Worm (Caenorhabditis elegans) whole organism, L2 larva: ENCODE results near the gene abu-14.

Experiments
- C34F6.9 ChIP-seq: fragments of 150-350 bp; optimal IDR thresholded peaks from 2 replicates; lab custom pipeline; 2014; ENCODE audit warnings: missing biosample characterization, missing genetic modification characterization
- F13H6.1 ChIP-seq: sonication (generic microtip); optimal IDR thresholded peaks from 2 replicates; lab custom pipeline; 2016; ENCODE audit warnings: missing genetic modification characterization, missing compliant biosample characterization
- R02D3.7 ChIP-seq: fragments of 150-350 bp; optimal IDR thresholded peaks from 2 replicates; lab custom pipeline; 2014; ENCODE audit warnings: missing biosample characterization, missing genetic modification characterization
- Y55F3AM.14 ChIP-seq: fragments of 200-800 bp; sonication (Bioruptor generic); optimal IDR thresholded peaks from 2 replicates; lab custom pipeline; 2018; ENCODE audit warnings: mild to moderate bottlenecking, missing genetic modification characterization, missing compliant biosample characterization
- ZK546.5 ChIP-seq: sonication (generic microtip); optimal IDR thresholded peaks from 2 replicates; lab custom pipeline; 2017; ENCODE audit warnings: missing biosample characterization, missing genetic modification characterization
- aly-2 ChIP-seq: fragments of 150-350 bp; optimal IDR thresholded peaks from 2 replicates; lab custom pipeline; 2014; ENCODE audit warnings: missing biosample characterization, missing genetic modification characterization
- ceh-16 ChIP-seq: fragments of 150-350 bp; optimal IDR thresholded peaks from 2 replicates; lab custom pipeline; 2014; ENCODE audit warnings: missing biosample characterization, missing genetic modification characterization
- ceh-82 ChIP-seq: fragments of 150-350 bp; optimal IDR thresholded peaks from 2 replicates; lab custom pipeline; 2014; ENCODE audit warnings: missing biosample characterization, missing genetic modification characterization
- crh-2 ChIP-seq: sonication (generic microtip); optimal IDR thresholded peaks from 2 replicates; lab custom pipeline; 2017; ENCODE audit warnings: missing biosample characterization, missing genetic modification characterization
- egl-27 ChIP-seq: sonication (generic microtip); optimal IDR thresholded peaks from 3 replicates; lab custom pipeline; 2017; ENCODE audit warnings: missing biosample characterization, missing genetic modification reagents, missing genetic modification characterization
- elt-1 ChIP-seq: fragments of 150-350 bp; optimal IDR thresholded peaks from 2 replicates; lab custom pipeline; 2014; ENCODE audit warnings: missing biosample characterization, missing genetic modification characterization
- elt-3 ChIP-seq: sonication (generic microtip); optimal IDR thresholded peaks from 2 replicates; lab custom pipeline; 2017; ENCODE audit warnings: missing biosample characterization, missing genetic modification characterization
- fos-1 ChIP-seq: fragments of 150-350 bp; optimal IDR thresholded peaks from 2 replicates; lab custom pipeline; 2014; ENCODE audit warnings: missing biosample characterization, missing genetic modification characterization
- gmeb-1 ChIP-seq: fragments of 150-350 bp; optimal IDR thresholded peaks from 2 replicates; lab custom pipeline; 2014; ENCODE audit warnings: missing biosample characterization, missing genetic modification characterization
- lin-39 ChIP-seq: fragments of 150-350 bp; optimal IDR thresholded peaks from 2 replicates; lab custom pipeline; 2014; ENCODE audit warnings: missing biosample characterization, missing genetic modification reagents, missing genetic modification characterization
- lsy-2 ChIP-seq, 2 experiments: fragments of 150-350 bp in 1 of 2; sonication (generic microtip) in 1 of 2; optimal IDR thresholded peaks; 2 replicates each; lab custom pipeline; 2014 to 2017; ENCODE audit warnings: missing biosample characterization in 2 of 2, missing genetic modification characterization in 2 of 2
- mab-5 ChIP-seq: fragments of 150-350 bp; optimal IDR thresholded peaks from 2 replicates; lab custom pipeline; 2014; ENCODE audit warnings: missing biosample characterization, missing genetic modification characterization
- mbf-1 ChIP-seq: sonication (generic microtip); optimal IDR thresholded peaks from 2 replicates; lab custom pipeline; 2017; ENCODE audit warnings: missing biosample characterization, missing genetic modification characterization
- mdl-1 ChIP-seq, 2 experiments: fragments of 150-350 bp in 1 of 2; sonication (generic microtip) in 1 of 2; optimal IDR thresholded peaks; 2 replicates each; lab custom pipeline; 2017; ENCODE audit warnings: missing biosample characterization in 2 of 2, missing genetic modification characterization in 2 of 2
- nhr-10 ChIP-seq: sonication (generic microtip); optimal IDR thresholded peaks from 2 replicates; lab custom pipeline; 2017; ENCODE audit warnings: missing biosample characterization, missing genetic modification characterization
- nhr-129 ChIP-seq: fragments of 150-350 bp; optimal IDR thresholded peaks from 2 replicates; lab custom pipeline; 2014; ENCODE audit warnings: missing biosample characterization, missing genetic modification characterization
- nhr-237 ChIP-seq: fragments of 150-350 bp; optimal IDR thresholded peaks from 2 replicates; lab custom pipeline; 2014; ENCODE audit warnings: missing biosample characterization, missing genetic modification characterization
- nhr-6 ChIP-seq: fragments of 150-350 bp; optimal IDR thresholded peaks from 2 replicates; lab custom pipeline; 2014; ENCODE audit warnings: missing biosample characterization, missing genetic modification characterization
- nhr-77 ChIP-seq: fragments of 150-350 bp; optimal IDR thresholded peaks from 2 replicates; lab custom pipeline; 2014; ENCODE audit warnings: missing biosample characterization, missing genetic modification characterization
- sem-4 ChIP-seq: fragments of 150-350 bp; optimal IDR thresholded peaks from 2 replicates; lab custom pipeline; 2014; ENCODE audit warnings: missing biosample characterization, missing genetic modification reagents, missing genetic modification characterization
- skn-1 ChIP-seq: sonication (generic microtip); optimal IDR thresholded peaks from 2 replicates; lab custom pipeline; 2017; ENCODE audit warnings: missing biosample characterization, missing genetic modification characterization
- sma-3 ChIP-seq: sonication (generic microtip); optimal IDR thresholded peaks from 2 replicates; lab custom pipeline; 2016; ENCODE audit warnings: missing genetic modification reagents, missing genetic modification characterization, missing compliant biosample characterization
- sma-9 ChIP-seq, 2 experiments: fragments of 150-350 bp in 1 of 2; sonication (generic microtip) in 1 of 2; optimal IDR thresholded peaks; 2 replicates each; lab custom pipeline; 2014 to 2016; ENCODE audit warnings: missing genetic modification characterization in 2 of 2, mild to moderate bottlenecking in 1 of 2, missing biosample characterization in 1 of 2, missing compliant biosample characterization in 1 of 2, missing genetic modification reagents in 1 of 2, moderate library complexity in 1 of 2
- snpc-4 ChIP-seq: fragments of 150-350 bp; optimal IDR thresholded peaks from 2 replicates; lab custom pipeline; 2014; ENCODE audit warnings: missing biosample characterization, missing genetic modification characterization
- unc-55 ChIP-seq: fragments of 150-350 bp; sonication (generic microtip); optimal IDR thresholded peaks from 3 replicates; lab custom pipeline; 2014; ENCODE audit warnings: missing biosample characterization, missing genetic modification reagents, missing genetic modification characterization
- unc-62 ChIP-seq: fragments of 150-350 bp; optimal IDR thresholded peaks from 2 replicates; lab custom pipeline; 2014; ENCODE audit warnings: missing biosample characterization, missing genetic modification reagents, missing genetic modification characterization
- zag-1 ChIP-seq: fragments of 150-350 bp; optimal IDR thresholded peaks from 2 replicates; lab custom pipeline; 2014; ENCODE audit warnings: missing biosample characterization, missing genetic modification characterization

Gene abu-14

DNA sequence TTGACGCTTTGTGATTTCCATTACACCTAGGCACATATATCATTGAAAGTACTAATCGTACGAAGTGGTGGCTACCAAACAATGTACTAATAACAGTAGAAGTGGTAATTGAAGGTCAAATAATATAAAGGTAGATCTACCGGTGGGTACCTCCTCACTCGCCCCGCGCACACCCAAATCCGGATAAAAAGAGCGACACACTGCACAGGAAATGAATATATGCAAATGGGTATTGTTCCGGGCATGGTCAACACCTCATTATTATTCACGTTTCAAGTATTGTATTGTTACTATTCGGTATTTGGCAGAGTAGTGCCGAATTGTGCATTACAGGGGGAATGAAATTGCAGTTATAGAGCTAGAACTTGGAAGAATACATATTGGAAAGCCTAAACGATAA lies 39.2 kb upstream of the abu-14 start:
- no peak for TF ChIP-seq unc-55 (GFP tag; lab: Kevin White, UChicago)
- TF ChIP-seq F13H6.1 (tag; lab: Kevin White, UChicago): no peak
- no peak for TF ChIP-seq sem-4 (tag; lab: Kevin White, UChicago)
- TF ChIP-seq mab-5 (tag; lab: Kevin White, UChicago): no peak
- no peak for TF ChIP-seq ceh-82 (tag; lab: Kevin White, UChicago)
- TF ChIP-seq nhr-77 (tag; lab: Kevin White, UChicago): no peak
- no peak for TF ChIP-seq C34F6.9 (tag; lab: Kevin White, UChicago)
- no peak for TF ChIP-seq fos-1 (tag; lab: Kevin White, UChicago)

DNA sequence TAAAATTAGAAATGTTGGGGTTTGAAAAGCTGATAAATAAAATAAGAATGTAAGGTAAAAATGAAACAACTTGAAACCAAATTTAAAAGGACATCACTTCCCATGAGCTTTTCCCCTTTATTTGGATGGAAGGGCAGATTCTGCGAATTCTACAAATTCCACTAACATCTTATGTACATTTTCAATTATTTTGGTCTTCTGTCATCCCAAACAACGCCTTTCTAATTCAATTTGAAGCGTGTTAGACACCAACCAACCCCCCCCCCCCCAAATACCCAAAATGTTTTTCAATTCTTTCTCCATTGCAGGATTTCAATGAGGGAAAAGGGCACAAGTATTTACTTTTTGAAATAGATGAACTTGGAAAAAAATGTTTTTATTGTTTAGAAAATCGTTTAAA lies 38.7 kb upstream of the abu-14 start:
- TF ChIP-seq R02D3.7 (tag; lab: Kevin White, UChicago) (no peak), elt-3 (tag; lab: Kevin White, UChicago) (no peak), nhr-77 (tag; lab: Kevin White, UChicago) (no peak), nhr-6 (tag; lab: Kevin White, UChicago) (no peak), skn-1 (tag; lab: Kevin White, UChicago) (no peak), crh-2 (tag; lab: Kevin White, UChicago) (no peak), lin-39 (no peak), unc-62 (GFP tag; lab: Kevin White, UChicago) (no peak), egl-27 (tag; lab: Kevin White, UChicago) (no peak), ZK546.5 (no peak), mab-5 (tag; lab: Kevin White, UChicago) (no peak), sma-3 (GFP tag; lab: Kevin White, UChicago) (no peak), ceh-16 (tag; lab: Kevin White, UChicago) (no peak), mbf-1 (no peak), fos-1 (tag; lab: Kevin White, UChicago) (no peak), nhr-10 (tag; lab: Kevin White, UChicago) (no peak), nhr-237 (tag; lab: Kevin White, UChicago) (no peak), Y55F3AM.14 (GFP tag; lab: Kevin White, UChicago) (no peak)

DNA sequence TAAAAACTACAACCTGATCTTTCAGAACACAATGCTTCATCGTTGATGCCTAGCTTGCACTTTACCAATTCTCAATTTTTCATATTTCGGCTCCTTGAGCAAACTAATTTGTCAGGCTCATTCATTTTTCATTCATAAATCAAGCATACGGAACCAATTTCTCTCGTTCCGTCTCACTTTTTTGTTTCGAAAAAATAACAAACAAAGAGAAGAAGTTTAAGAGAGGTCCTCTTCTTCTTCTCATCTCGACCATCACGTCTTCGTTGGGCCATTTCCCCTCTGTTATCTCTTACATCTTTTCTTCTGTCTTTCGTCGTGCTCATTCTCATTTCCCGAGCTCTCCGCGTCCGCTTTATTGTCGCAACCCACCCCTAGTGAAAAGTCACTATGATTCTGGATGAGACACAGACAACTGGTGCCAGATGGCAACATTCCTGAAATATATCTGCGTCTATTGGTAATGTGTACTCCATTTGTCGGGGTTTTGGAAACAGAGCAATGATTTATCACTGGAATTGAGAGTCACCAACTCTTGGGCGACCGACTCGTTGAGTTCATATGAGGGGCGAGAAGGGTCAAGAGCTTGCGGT lies 37.8 kb upstream of the abu-14 start:
- TF ChIP-seq F13H6.1 (tag; lab: Kevin White, UChicago): peak; percentile 50
- TF ChIP-seq mab-5 (tag; lab: Kevin White, UChicago): peak; percentile 83
- peak; percentile 28 for TF ChIP-seq sem-4 (tag; lab: Kevin White, UChicago)
- TF ChIP-seq lsy-2 (tag; optimal IDR thresholded peaks at IDR 0.05; lab: Kevin White, UChicago): peak in 1 of 2 experiments; percentile 51
- peak; percentile 28 for TF ChIP-seq sma-9 (GFP tag; optimal IDR thresholded peaks at IDR 0.05; lab: Kevin White, UChicago)
- TF ChIP-seq sma-9 (tag; optimal IDR thresholded peaks at IDR 0.05; lab: Kevin White, UChicago): no peak
- peak; percentile 72 for TF ChIP-seq zag-1 (tag; lab: Kevin White, UChicago)
- TF ChIP-seq elt-1 (tag; lab: Kevin White, UChicago): no peak
- TF ChIP-seq gmeb-1: no peak
- TF ChIP-seq C34F6.9 (tag; lab: Kevin White, UChicago): peak; percentile 57
- TF ChIP-seq egl-27 (tag; lab: Kevin White, UChicago): peak; percentile 5
- no peak for TF ChIP-seq aly-2 (tag; lab: Kevin White, UChicago)
- peak; percentile 54 for TF ChIP-seq unc-55 (GFP tag; lab: Kevin White, UChicago)
- no peak for TF ChIP-seq snpc-4 (tag; lab: Kevin White, UChicago)
- peak; percentile 64 for TF ChIP-seq nhr-129 (tag; lab: Kevin White, UChicago)
- TF ChIP-seq crh-2 (tag; lab: Kevin White, UChicago): peak; percentile 52
- TF ChIP-seq, all 48 proteins: peak for 11

DNA sequence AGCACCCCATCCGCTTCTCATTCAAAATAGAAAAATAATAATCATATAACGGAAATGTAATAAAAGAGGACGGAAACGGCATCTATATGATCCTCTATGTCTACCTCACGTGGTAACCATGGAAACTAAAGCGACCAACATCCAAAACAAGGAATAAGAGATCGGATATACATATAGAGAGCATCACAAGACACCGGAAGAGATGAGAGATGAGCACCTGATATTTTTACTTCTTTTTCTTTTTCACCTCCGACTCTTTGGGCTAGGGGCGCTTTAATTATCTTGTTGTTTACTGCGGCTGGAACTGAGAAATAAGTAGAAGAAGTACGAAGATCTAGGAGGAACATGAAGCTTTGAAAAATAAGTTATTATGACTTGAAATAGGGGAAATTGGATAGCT lies 36.8 kb upstream of the abu-14 start:
- TF ChIP-seq lsy-2 (tag; optimal IDR thresholded peaks at IDR 0.05; lab: Kevin White, UChicago) (peak in 1 of 2 experiments; percentile 49), mdl-1 (tag; optimal IDR thresholded peaks at IDR 0.05; lab: Kevin White, UChicago) (no peak), skn-1 (tag; lab: Kevin White, UChicago) (no peak), nhr-129 (tag; lab: Kevin White, UChicago) (peak; percentile 22), C34F6.9 (tag; lab: Kevin White, UChicago) (peak; percentile 53), sma-9 (GFP tag; optimal IDR thresholded peaks at IDR 0.05; lab: Kevin White, UChicago) (peak; percentile 17), sma-9 (tag; optimal IDR thresholded peaks at IDR 0.05; lab: Kevin White, UChicago) (no peak), R02D3.7 (tag; lab: Kevin White, UChicago) (no peak)
